Fruit fly (Drosophila melanogaster) whole organism, embryonic: ENCODE measurements around the gene CG43293.

ENCODE experiments used
- CG1024 ChIP-seq: fragments of 200-800 bp; sonication (Bioruptor generic); IDR thresholded peaks from 2 replicates; pipeline ENCODE4 v1.3.6; 2022; ENCODE audit warnings: missing biosample characterization, missing genetic modification characterization
- CG10431 ChIP-seq: fragments of 200-800 bp; sonication (Bioruptor generic); optimal IDR thresholded peaks from 3 replicates; lab custom pipeline; 2018; ENCODE audit warnings: missing biosample characterization, mild to moderate bottlenecking, missing genetic modification characterization
- CG10565 ChIP-seq: fragments of 200-800 bp; sonication (Bioruptor generic); optimal IDR thresholded peaks from 3 replicates; lab custom pipeline; 2016; ENCODE audit warnings: missing biosample characterization, mild to moderate bottlenecking, missing genetic modification characterization
- CG1233 ChIP-seq: fragments of 200-800 bp; sonication (Bioruptor generic); optimal IDR thresholded peaks from 4 replicates; lab custom pipeline; 2018; ENCODE audit warnings: missing biosample characterization, mild to moderate bottlenecking, missing genetic modification characterization
- CG12769 ChIP-seq: fragments of 200-800 bp; sonication (Bioruptor generic); optimal IDR thresholded peaks from 2 replicates; lab custom pipeline; 2019; ENCODE audit warnings: missing biosample characterization, mild to moderate bottlenecking, missing genetic modification characterization, moderate library complexity
- CG13775 ChIP-seq: fragments of 200-800 bp; sonication (Bioruptor generic); optimal IDR thresholded peaks from 3 replicates; lab custom pipeline; 2017; ENCODE audit warnings: missing biosample characterization, mild to moderate bottlenecking, missing genetic modification characterization
- CG13894 ChIP-seq: fragments of 200-800 bp; sonication (Bioruptor generic); optimal IDR thresholded peaks from 3 replicates; lab custom pipeline; 2018; ENCODE audit warnings: missing biosample characterization, mild to moderate bottlenecking, missing genetic modification characterization, moderate library complexity
- CG14441 ChIP-seq: fragments of 200-800 bp; sonication (Bioruptor generic); IDR thresholded peaks from 2 replicates; pipeline ENCODE4 v1.3.6; 2022; ENCODE audit warnings: missing biosample characterization, missing genetic modification characterization
- CG1603 ChIP-seq: fragments of 200-800 bp; sonication (Bioruptor generic); optimal IDR thresholded peaks from 2 replicates; lab custom pipeline; 2019; ENCODE audit warnings: missing biosample characterization, mild to moderate bottlenecking, missing genetic modification characterization, moderate library complexity
- CG16779 ChIP-seq: fragments of 200-800 bp; sonication (Bioruptor generic); IDR thresholded peaks from 2 replicates; pipeline ENCODE4 v1.3.6; 2022; ENCODE audit warnings: missing biosample characterization, missing genetic modification characterization
- CG17568 ChIP-seq: fragments of 200-800 bp; sonication (Bioruptor generic); optimal IDR thresholded peaks from 2 replicates; lab custom pipeline; 2018; ENCODE audit warnings: missing biosample characterization, mild to moderate bottlenecking, missing genetic modification characterization, moderate library complexity
- CG17802 ChIP-seq: fragments of 200-800 bp; sonication (Bioruptor generic); optimal IDR thresholded peaks from 2 replicates; lab custom pipeline; 2018; ENCODE audit warnings: missing biosample characterization, mild to moderate bottlenecking, missing genetic modification characterization, moderate library complexity
- CG2202 ChIP-seq: fragments of 200-800 bp; sonication (Bioruptor generic); optimal IDR thresholded peaks from 2 replicates; lab custom pipeline; 2018; ENCODE audit warnings: missing biosample characterization, mild to moderate bottlenecking, missing genetic modification characterization
- CG30403 ChIP-seq: fragments of 200-800 bp; sonication (Bioruptor generic); optimal IDR thresholded peaks from 3 replicates; lab custom pipeline; 2016; ENCODE audit warnings: missing biosample characterization, missing genetic modification characterization
- CG32532 ChIP-seq: fragments of 200-800 bp; sonication (Bioruptor generic); IDR thresholded peaks from 2 replicates; pipeline ENCODE4 v1.3.6; 2022; ENCODE audit warnings: missing biosample characterization, missing genetic modification characterization
- CG32767 ChIP-seq: fragments of 200-800 bp; sonication (Bioruptor generic); IDR thresholded peaks from 2 replicates; pipeline ENCODE4 v1.3.6; 2022; ENCODE audit warnings: missing biosample characterization, missing genetic modification characterization
- CG34224 ChIP-seq: fragments of 200-800 bp; sonication (Bioruptor generic); IDR thresholded peaks from 3 replicates; pipeline ENCODE4 v1.3.6; 2022; ENCODE audit warnings: missing biosample characterization, missing genetic modification characterization; ENCODE audit not compliant: partially characterized antibody
- CG3838 ChIP-seq: fragments of 200-800 bp; sonication (Bioruptor generic); optimal IDR thresholded peaks from 3 replicates; lab custom pipeline; 2016; ENCODE audit warnings: missing biosample characterization, missing genetic modification characterization
- CG5953 ChIP-seq: fragments of 200-800 bp; sonication (Bioruptor generic); IDR thresholded peaks from 2 replicates; pipeline ENCODE4 v1.3.6; 2022; ENCODE audit warnings: missing biosample characterization, missing genetic modification characterization
- CG6791 ChIP-seq: fragments of 200-800 bp; sonication (Bioruptor generic); IDR thresholded peaks from 3 replicates; pipeline ENCODE4 v1.3.6; 2022; ENCODE audit warnings: missing biosample characterization, missing genetic modification characterization; ENCODE audit not compliant: partially characterized antibody
- CG7556 ChIP-seq: fragments of 200-800 bp; sonication (Bioruptor generic); optimal IDR thresholded peaks from 2 replicates; lab custom pipeline; 2017; ENCODE audit warnings: missing biosample characterization, mild to moderate bottlenecking, missing genetic modification characterization
- CG8281 ChIP-seq: fragments of 200-800 bp; sonication (Bioruptor generic); optimal IDR thresholded peaks from 2 replicates; lab custom pipeline; 2018; ENCODE audit warnings: missing biosample characterization, mild to moderate bottlenecking, missing genetic modification characterization, moderate library complexity
- CG9876 ChIP-seq: fragments of 200-800 bp; sonication (Bioruptor generic); optimal IDR thresholded peaks from 2 replicates; lab custom pipeline; 2016; ENCODE audit warnings: missing biosample characterization, missing genetic modification characterization
- CG9932 ChIP-seq: fragments of 200-800 bp; sonication (Bioruptor generic); IDR thresholded peaks from 2 replicates; pipeline ENCODE4 v1.3.6; 2022; ENCODE audit warnings: missing biosample characterization, missing genetic modification characterization
- Dad ChIP-seq: fragments of 200-800 bp; sonication (Bioruptor generic); optimal IDR thresholded peaks from 3 replicates; lab custom pipeline; 2016; ENCODE audit warnings: missing biosample characterization, missing genetic modification characterization
- HLHmδ ChIP-seq: fragments of 200-800 bp; sonication (Bioruptor generic); optimal IDR thresholded peaks from 2 replicates; lab custom pipeline; 2018; ENCODE audit warnings: missing biosample characterization, mild to moderate bottlenecking, missing genetic modification characterization, moderate library complexity
- Hr51 ChIP-seq, 2 experiments: fragments of 200-800 bp; sonication (Bioruptor generic); optimal IDR thresholded peaks; 2 replicates in 1 of 2; 3 replicates in 1 of 2; lab custom pipeline; 2016 to 2018; ENCODE audit warnings: missing biosample characterization in 2 of 2, missing genetic modification characterization in 2 of 2, mild to moderate bottlenecking in 1 of 2, moderate library complexity in 1 of 2
- Lhr ChIP-seq: fragments of 200-800 bp; sonication (Bioruptor generic); optimal IDR thresholded peaks from 3 replicates; lab custom pipeline; 2017; ENCODE audit warnings: mild to moderate bottlenecking, missing biosample characterization, missing genetic modification reagents, missing genetic modification characterization
- NC2β ChIP-seq: fragments of 200-800 bp; sonication (Bioruptor generic); optimal IDR thresholded peaks from 2 replicates; lab custom pipeline; 2016; ENCODE audit warnings: missing biosample characterization, missing genetic modification characterization
- NfI ChIP-seq: fragments of 200-800 bp; sonication (Bioruptor generic); optimal IDR thresholded peaks from 3 replicates; lab custom pipeline; 2018; ENCODE audit warnings: missing biosample characterization, mild to moderate bottlenecking, missing genetic modification characterization, moderate library complexity
- Sry-δ ChIP-seq: fragments of 200-800 bp; sonication (Bioruptor generic); optimal IDR thresholded peaks from 2 replicates; lab custom pipeline; 2016; ENCODE audit warnings: missing biosample characterization, missing genetic modification characterization
- az2 ChIP-seq: fragments of 200-800 bp; sonication (Bioruptor generic); optimal IDR thresholded peaks from 3 replicates; lab custom pipeline; 2016; ENCODE audit warnings: missing biosample characterization, missing genetic modification characterization
- bcd ChIP-seq: fragments of 200-800 bp; sonication (Bioruptor generic); optimal IDR thresholded peaks from 2 replicates; lab custom pipeline; 2017; ENCODE audit warnings: missing biosample characterization, mild to moderate bottlenecking, missing genetic modification characterization
- cg ChIP-seq: fragments of 200-800 bp; sonication (Bioruptor generic); optimal IDR thresholded peaks from 3 replicates; lab custom pipeline; 2019; ENCODE audit warnings: missing biosample characterization, mild to moderate bottlenecking, missing genetic modification characterization, moderate library complexity
- fd102C ChIP-seq: fragments of 200-800 bp; sonication (Bioruptor generic); optimal IDR thresholded peaks from 2 replicates; lab custom pipeline; 2018; ENCODE audit warnings: missing biosample characterization, mild to moderate bottlenecking, missing genetic modification characterization, moderate library complexity
- ftz-f1 ChIP-seq: fragments of 200-800 bp; sonication (Bioruptor generic); optimal IDR thresholded peaks from 2 replicates; lab custom pipeline; 2016; ENCODE audit warnings: missing biosample characterization, missing genetic modification characterization
- fu2 ChIP-seq: fragments of 200-800 bp; sonication (Bioruptor generic); optimal IDR thresholded peaks from 2 replicates; lab custom pipeline; 2016; ENCODE audit warnings: missing biosample characterization, missing genetic modification characterization
- gsb-n ChIP-seq: fragments of 200-800 bp; sonication (Bioruptor generic); optimal IDR thresholded peaks from 3 replicates; lab custom pipeline; 2018; ENCODE audit warnings: missing biosample characterization, mild to moderate bottlenecking, missing genetic modification characterization
- gt ChIP-seq: fragments of 200-800 bp; sonication (Bioruptor generic); IDR thresholded peaks from 2 replicates; pipeline ENCODE4 v1.3.6; 2022; ENCODE audit warnings: missing biosample characterization, missing genetic modification characterization
- ken ChIP-seq: fragments of 200-800 bp; sonication (Bioruptor generic); IDR thresholded peaks from 3 replicates; pipeline ENCODE4 v1.3.6; 2022; ENCODE audit warnings: missing biosample characterization, missing genetic modification characterization
- lov ChIP-seq, 2 experiments: fragments of 200-800 bp in 1 of 2; fragments of >200 bp in 1 of 2; sonication (Bioruptor generic) in 1 of 2; IDR thresholded peaks in 1 of 2; optimal IDR thresholded peaks in 1 of 2; 2 replicates in 1 of 2; 3 replicates in 1 of 2; pipeline versions ENCODE4 v1.3.6 to Lab custom; 2017 to 2022; ENCODE audit warnings: missing biosample characterization in 1 of 2, missing genetic modification characterization in 1 of 2
- otp ChIP-seq: fragments of 200-800 bp; sonication (Bioruptor generic); IDR thresholded peaks from 3 replicates; pipeline ENCODE4, ENCODE4 v1.3.6; 2022; ENCODE audit warnings: missing biosample characterization, missing genetic modification characterization
- pum ChIP-seq: fragments of 200-800 bp; sonication (Bioruptor generic); optimal IDR thresholded peaks from 2 replicates; lab custom pipeline; 2016; ENCODE audit warnings: missing biosample characterization, missing genetic modification characterization
- sc ChIP-seq, 3 experiments: fragments of >200 bp in 2 of 3; fragments of 200-800 bp in 1 of 3; sonication (Bioruptor generic) in 1 of 3; optimal IDR thresholded peaks; 2 replicates in 2 of 3; 3 replicates in 1 of 3; lab custom pipeline; 2017; ENCODE audit warnings: mild to moderate bottlenecking in 1 of 3, missing biosample characterization in 1 of 3, missing genetic modification characterization in 1 of 3, missing genetic modification reagents in 1 of 3
- sob ChIP-seq: fragments of 200-800 bp; sonication (Bioruptor generic); IDR thresholded peaks from 2 replicates; pipeline ENCODE4 v1.3.6; 2022; ENCODE audit warnings: missing biosample characterization, missing genetic modification characterization
- usp ChIP-seq: fragments of >200 bp; optimal IDR thresholded peaks from 2 replicates; lab custom pipeline; 2017; ENCODE audit warnings: missing biosample characterization, missing genetic modification characterization
- z ChIP-seq: fragments of 200-800 bp; sonication (Bioruptor generic); IDR thresholded peaks from 3 replicates; pipeline ENCODE4 v1.3.6; 2022; ENCODE audit warnings: missing biosample characterization, missing genetic modification characterization

Gene CG43293

dm6 chr3L:6188995-6189927, 4.3 kb downstream of the CG43293 start, which contains the start of the genes D19A and CG7386 (continued):
- 0 out of 2 replicates have a peak, but pooled peaks have one; percentile 25 for TF ChIP-seq CG5953 (GFP tag; lab: Robert Waterston, UW)
- TF ChIP-seq CG10565 (GFP tag; lab: Kevin White, UChicago), result no peak
- no peak for TF ChIP-seq usp (GFP tag; lab: Kevin White, UChicago)
- TF ChIP-seq Lhr, result no peak
- TF ChIP-seq CG34224 (GFP tag; lab: Robert Waterston, UW), result no peak; the same call in 2 of the 3 replicates
- peak; percentile 9 for TF ChIP-seq fu2
- peak; percentile 15 for TF ChIP-seq CG12769
- TF ChIP-seq gsb-n (tag; lab: Kevin White, UChicago), result peak; percentile 51
- TF ChIP-seq CG1233, result peak; percentile 41
- peak; percentile 55 for TF ChIP-seq CG30403 (GFP tag; lab: Kevin White, UChicago)
- no peak for TF ChIP-seq CG2202 (tag; lab: Kevin White, UChicago)
- peak; percentile 59 for TF ChIP-seq CG1603 (tag; lab: Kevin White, UChicago)
- TF ChIP-seq CG9876 (GFP tag; lab: Kevin White, UChicago), result peak; percentile 47
- TF ChIP-seq ken (GFP tag; lab: Robert Waterston, UW), result peak; percentile 59; the same call in 1 of the 3 replicates
- peak; percentile 57 for TF ChIP-seq CG1024
- 0 out of 2 replicates have a peak, but pooled peaks have one; percentile 38 for TF ChIP-seq CG32767 (GFP tag; lab: Robert Waterston, UW)
- peak; percentile 80 for TF ChIP-seq CG32532 (GFP tag; lab: Robert Waterston, UW)
- TF ChIP-seq CG17802 (tag; lab: Kevin White, UChicago), result no peak
- peak; percentile 31 for TF ChIP-seq NC2β (GFP tag; lab: Kevin White, UChicago)
- peak; percentile 74 for TF ChIP-seq CG9932 (GFP tag; lab: Robert Waterston, UW)
- peak; percentile 34 for TF ChIP-seq CG13894
- TF ChIP-seq CG17568 (GFP tag; lab: Kevin White, UChicago), result no peak
- no peak for TF ChIP-seq lov (optimal IDR thresholded peaks at IDR 0.05; lab: Kevin White, UChicago)
- TF ChIP-seq lov (GFP tag; IDR thresholded peaks at IDR 0.05; lab: Robert Waterston, UW), result peak; percentile 31; the same call in 1 of the 3 replicates
- TF ChIP-seq az2, result peak; percentile 40
- TF ChIP-seq CG7556 (GFP tag; lab: Kevin White, UChicago), result peak; percentile 11
- no peak for TF ChIP-seq z (GFP tag; lab: Robert Waterston, UW)
- peak; percentile 27 for TF ChIP-seq CG10431
- peak; percentile 34 for TF ChIP-seq bcd (GFP tag; lab: Kevin White, UChicago)
- TF ChIP-seq Hr51 (GFP tag; optimal IDR thresholded peaks at IDR 0.05; lab: Kevin White, UChicago), result peak; percentile 17 to 49
- TF ChIP-seq Dad (GFP tag; lab: Kevin White, UChicago), result no peak
- TF ChIP-seq ftz-f1 (GFP tag; lab: Kevin White, UChicago), result no peak
- TF ChIP-seq cg (GFP tag; lab: Kevin White, UChicago), result peak; percentile 24
- no peak for TF ChIP-seq CG8281
- TF ChIP-seq CG14441 (GFP tag; lab: Robert Waterston, UW), result peak; percentile 53
- peak; percentile 45 for TF ChIP-seq NfI (GFP tag; lab: Kevin White, UChicago)
- TF ChIP-seq gt (GFP tag; lab: Robert Waterston, UW), result no peak
- peak; percentile 22 for TF ChIP-seq Sry-δ
- TF ChIP-seq sc (optimal IDR thresholded peaks at IDR 0.05; lab: Kevin White, UChicago), result no peak
- no peak for TF ChIP-seq sc (GFP tag; optimal IDR thresholded peaks at IDR 0.05; lab: Kevin White, UChicago)
- peak; percentile 41; the same call in 1 of the 3 replicates for TF ChIP-seq CG6791
- no peak for TF ChIP-seq fd102C
- no peak for TF ChIP-seq HLHmδ (GFP tag; lab: Kevin White, UChicago)
- TF ChIP-seq pum (GFP tag; lab: Kevin White, UChicago), result peak; percentile 28
- no peak for TF ChIP-seq CG3838 (GFP tag; lab: Kevin White, UChicago)
- TF ChIP-seq CG16779 (GFP tag; lab: Robert Waterston, UW), result 0 out of 2 replicates have a peak, but pooled peaks have one; percentile 20
- peak; percentile 70 for TF ChIP-seq sob
- TF ChIP-seq otp (GFP tag; lab: Robert Waterston, UW), result no peak
- TF ChIP-seq CG13775 (GFP tag; lab: Kevin White, UChicago), result peak; percentile 17
